Fruit fly (Drosophila melanogaster) whole organism, embryonic: ENCODE results near the gene CG10959.

Experiments used
- CG12155 ChIP-seq: fragments of 200-800 bp; sonication (Bioruptor generic); optimal IDR thresholded peaks from 3 replicates; lab custom pipeline; 2016; ENCODE audit warnings: missing biosample characterization, missing genetic modification characterization
- CG12236 ChIP-seq: fragments of 200-800 bp; sonication (Bioruptor generic); optimal IDR thresholded peaks from 2 replicates; lab custom pipeline; 2016; ENCODE audit warnings: missing biosample characterization, missing genetic modification characterization
- CG14441 ChIP-seq: fragments of 200-800 bp; sonication (Bioruptor generic); IDR thresholded peaks from 2 replicates; pipeline ENCODE4 v1.3.6; 2022; ENCODE audit warnings: missing biosample characterization, missing genetic modification characterization
- CG14860 ChIP-seq: fragments of 200-800 bp; sonication (Bioruptor generic); IDR thresholded peaks from 3 replicates; pipeline ENCODE4 v1.3.6; 2022; ENCODE audit warnings: missing biosample characterization, missing genetic modification characterization; ENCODE audit not compliant: partially characterized antibody
- CG17802 ChIP-seq: fragments of 200-800 bp; sonication (Bioruptor generic); optimal IDR thresholded peaks from 2 replicates; lab custom pipeline; 2018; ENCODE audit warnings: missing biosample characterization, mild to moderate bottlenecking, missing genetic modification characterization, moderate library complexity
- CG18262 ChIP-seq: fragments of 200-800 bp; optimal IDR thresholded peaks from 3 replicates; lab custom pipeline; 2019; ENCODE audit warnings: missing biosample characterization, mild to moderate bottlenecking, missing genetic modification characterization, moderate library complexity
- CG2129 ChIP-seq: fragments of 200-800 bp; sonication (Bioruptor generic); IDR thresholded peaks from 2 replicates; pipeline ENCODE4 v1.3.6; 2022; ENCODE audit warnings: missing biosample characterization, missing genetic modification characterization; ENCODE audit not compliant: partially characterized antibody
- CG2678 ChIP-seq: fragments of 200-800 bp; sonication (Bioruptor generic); optimal IDR thresholded peaks from 3 replicates; lab custom pipeline; 2019; ENCODE audit warnings: missing biosample characterization, mild to moderate bottlenecking, missing genetic modification characterization, moderate library complexity
- CG2712 ChIP-seq: fragments of 200-800 bp; optimal IDR thresholded peaks from 3 replicates; lab custom pipeline; 2019; ENCODE audit warnings: missing biosample characterization, mild to moderate bottlenecking, missing genetic modification characterization, moderate library complexity
- CG32772 ChIP-seq: fragments of 200-800 bp; sonication (Bioruptor generic); IDR thresholded peaks from 2 replicates; pipeline ENCODE4 v1.3.6; 2022; ENCODE audit warnings: missing biosample characterization, missing genetic modification characterization
- CG34376 ChIP-seq: fragments of 200-800 bp; sonication (Bioruptor generic); optimal IDR thresholded peaks from 2 replicates; lab custom pipeline; 2018; ENCODE audit warnings: missing biosample characterization, mild to moderate bottlenecking, missing genetic modification characterization
- CG7556 ChIP-seq: fragments of 200-800 bp; sonication (Bioruptor generic); optimal IDR thresholded peaks from 2 replicates; lab custom pipeline; 2017; ENCODE audit warnings: missing biosample characterization, mild to moderate bottlenecking, missing genetic modification characterization
- CG8924 ChIP-seq: fragments of 200-800 bp; optimal IDR thresholded peaks from 3 replicates; lab custom pipeline; 2019; ENCODE audit warnings: missing biosample characterization, mild to moderate bottlenecking, missing genetic modification characterization, moderate library complexity
- CG9727 ChIP-seq: fragments of 200-800 bp; sonication (Bioruptor generic); optimal IDR thresholded peaks from 3 replicates; lab custom pipeline; 2017; ENCODE audit warnings: missing biosample characterization, mild to moderate bottlenecking, missing genetic modification characterization
- Dp ChIP-seq: fragments of 200-800 bp; sonication (Bioruptor generic); optimal IDR thresholded peaks from 2 replicates; lab custom pipeline; 2018; ENCODE audit warnings: missing biosample characterization, mild to moderate bottlenecking, missing genetic modification characterization, moderate library complexity
- E2f1 ChIP-seq: fragments of 200-800 bp; sonication (Bioruptor generic); IDR thresholded peaks from 2 replicates; pipeline ENCODE4 v1.3.6; 2022; ENCODE audit warnings: missing biosample characterization, missing genetic modification characterization
- Eip74EF ChIP-seq, 2 experiments: fragments of 200-800 bp in 1 of 2; fragments of >200 bp in 1 of 2; sonication (Bioruptor generic) in 1 of 2; optimal IDR thresholded peaks; 2 replicates each; lab custom pipeline; 2017 to 2019; ENCODE audit warnings: missing biosample characterization in 2 of 2, missing genetic modification characterization in 2 of 2, mild to moderate bottlenecking in 1 of 2, moderate library complexity in 1 of 2
- GATAe ChIP-seq: fragments of 200-800 bp; sonication (Bioruptor generic); conservative IDR thresholded peaks from 2 replicates; pipeline ENCODE4 v1.3.6; 2022; ENCODE audit warnings: missing biosample characterization, missing genetic modification characterization
- Gug ChIP-seq: fragments of 200-800 bp; sonication (Bioruptor generic); IDR thresholded peaks from 4 replicates; pipeline ENCODE4 v1.3.6; 2022; ENCODE audit warnings: missing biosample characterization, missing genetic modification characterization
- H2.0 ChIP-seq: fragments of 200-800 bp; sonication (Bioruptor generic); IDR thresholded peaks from 2 replicates; pipeline ENCODE4 v1.3.6; 2022; ENCODE audit warnings: missing biosample characterization, missing genetic modification characterization
- MBD-R2 ChIP-seq: fragments of 200-800 bp; sonication (Bioruptor generic); IDR thresholded peaks from 2 replicates; pipeline ENCODE4 v1.3.6; 2022; ENCODE audit warnings: missing biosample characterization, missing genetic modification characterization
- NK7.1 ChIP-seq: fragments of 200-800 bp; sonication (Bioruptor generic); optimal IDR thresholded peaks from 3 replicates; lab custom pipeline; 2016; ENCODE audit warnings: missing biosample characterization, missing genetic modification characterization
- Sox100B ChIP-seq: fragments of 200-800 bp; sonication (Bioruptor generic); optimal IDR thresholded peaks from 3 replicates; lab custom pipeline; 2018; ENCODE audit warnings: missing biosample characterization, mild to moderate bottlenecking, missing genetic modification characterization
- abd-A ChIP-seq: fragments of 200-800 bp; sonication (Bioruptor generic); optimal IDR thresholded peaks from 3 replicates; lab custom pipeline; 2019; ENCODE audit warnings: missing biosample characterization, mild to moderate bottlenecking, missing genetic modification characterization, moderate library complexity
- ash1 ChIP-seq: fragments of 200-800 bp; sonication (Bioruptor generic); optimal IDR thresholded peaks from 2 replicates; lab custom pipeline; 2018; ENCODE audit warnings: missing biosample characterization, mild to moderate bottlenecking, missing genetic modification characterization
- bigmax ChIP-seq: fragments of 200-800 bp; sonication (Bioruptor generic); optimal IDR thresholded peaks from 2 replicates; lab custom pipeline; 2018; ENCODE audit warnings: missing biosample characterization, mild to moderate bottlenecking, missing genetic modification characterization
- cato ChIP-seq: fragments of 200-800 bp; sonication (Bioruptor generic); optimal IDR thresholded peaks from 2 replicates; lab custom pipeline; 2016; ENCODE audit warnings: missing biosample characterization, missing genetic modification characterization, borderline replicate concordance
- caup ChIP-seq: fragments of 200-800 bp; sonication (Bioruptor generic); optimal IDR thresholded peaks from 3 replicates; lab custom pipeline; 2017; ENCODE audit warnings: missing biosample characterization, mild to moderate bottlenecking, missing genetic modification characterization, moderate library complexity; ENCODE audit not compliant: severe bottlenecking
- chinmo ChIP-seq: fragments of 200-800 bp; sonication (Bioruptor generic); IDR thresholded peaks from 4 replicates; pipeline ENCODE4 v1.3.6; 2022; ENCODE audit warnings: missing biosample characterization, missing genetic modification characterization; ENCODE audit not compliant: partially characterized antibody
- chm ChIP-seq: fragments of 200-800 bp; sonication (Bioruptor generic); IDR thresholded peaks from 2 replicates; pipeline ENCODE4 v1.3.6; 2022; ENCODE audit warnings: missing biosample characterization, missing genetic modification characterization
- ci ChIP-seq: fragments of 200-800 bp; sonication (Bioruptor generic); IDR thresholded peaks from 3 replicates; pipeline ENCODE4 v1.3.6; 2022; ENCODE audit warnings: missing biosample characterization, missing genetic modification characterization
- exex ChIP-seq: fragments of 200-800 bp; sonication (Bioruptor generic); optimal IDR thresholded peaks from 4 replicates; lab custom pipeline; 2018; ENCODE audit warnings: missing biosample characterization, mild to moderate bottlenecking, missing genetic modification characterization, moderate library complexity
- ind ChIP-seq: fragments of 200-800 bp; sonication (Bioruptor generic); optimal IDR thresholded peaks from 3 replicates; lab custom pipeline; 2016; ENCODE audit warnings: missing biosample characterization, missing genetic modification characterization
- inv ChIP-seq: fragments of 200-800 bp; sonication (Bioruptor generic); IDR thresholded peaks from 2 replicates; pipeline ENCODE4 v1.3.6; 2022; ENCODE audit warnings: missing biosample characterization, missing genetic modification characterization; ENCODE audit not compliant: partially characterized antibody
- kah ChIP-seq: fragments of 200-800 bp; sonication (Bioruptor generic); optimal IDR thresholded peaks from 2 replicates; lab custom pipeline; 2018; ENCODE audit warnings: missing biosample characterization, mild to moderate bottlenecking, missing genetic modification characterization
- kay ChIP-seq: fragments of 200-800 bp; sonication (Bioruptor generic); optimal IDR thresholded peaks from 2 replicates; lab custom pipeline; 2016; ENCODE audit warnings: missing biosample characterization, missing genetic modification characterization
- nau ChIP-seq: fragments of 200-800 bp; sonication (Bioruptor generic); optimal IDR thresholded peaks from 3 replicates; lab custom pipeline; 2017; ENCODE audit warnings: missing biosample characterization, mild to moderate bottlenecking, missing genetic modification characterization, missing genetic modification reagents
- prd ChIP-seq, 3 experiments: fragments of >200 bp in 2 of 3; fragments of 200-800 bp in 1 of 3; sonication (Bioruptor generic) in 1 of 3; optimal IDR thresholded peaks in 2 of 3; IDR thresholded peaks in 1 of 3; 2 replicates in 2 of 3; 3 replicates in 1 of 3; pipeline versions ENCODE4 v1.3.6 to Lab custom; 2017 to 2022; ENCODE audit warnings: missing biosample characterization in 1 of 3, missing genetic modification characterization in 1 of 3
- pum ChIP-seq: fragments of 200-800 bp; sonication (Bioruptor generic); optimal IDR thresholded peaks from 2 replicates; lab custom pipeline; 2016; ENCODE audit warnings: missing biosample characterization, missing genetic modification characterization
- rib ChIP-seq: fragments of 200-800 bp; sonication (Bioruptor generic); IDR thresholded peaks from 2 replicates; pipeline ENCODE4 v1.3.6; 2022; ENCODE audit warnings: missing biosample characterization, missing genetic modification characterization
- sisA ChIP-seq: fragments of 200-800 bp; sonication (Bioruptor generic); IDR thresholded peaks from 2 replicates; pipeline ENCODE4 v1.3.6; 2022; ENCODE audit warnings: missing biosample characterization, missing genetic modification characterization
- tna ChIP-seq: fragments of 200-800 bp; sonication (Bioruptor generic); IDR thresholded peaks from 2 replicates; pipeline ENCODE4 v1.3.6; 2022; ENCODE audit warnings: missing biosample characterization, missing genetic modification characterization; ENCODE audit not compliant: partially characterized antibody
- tx ChIP-seq: fragments of 200-800 bp; sonication (Bioruptor generic); optimal IDR thresholded peaks from 2 replicates; lab custom pipeline; 2016; ENCODE audit warnings: missing biosample characterization, missing genetic modification characterization
- unc-4 ChIP-seq: fragments of 200-800 bp; sonication (Bioruptor generic); IDR thresholded peaks from 2 replicates; pipeline ENCODE4 v1.3.6; 2022; ENCODE audit warnings: missing biosample characterization, missing genetic modification characterization; ENCODE audit not compliant: partially characterized antibody
- wek ChIP-seq: fragments of 200-800 bp; sonication (Bioruptor generic); optimal IDR thresholded peaks from 3 replicates; lab custom pipeline; 2018; ENCODE audit warnings: missing biosample characterization, mild to moderate bottlenecking, missing genetic modification characterization, moderate library complexity
- zf30C ChIP-seq: fragments of 200-800 bp; sonication (Bioruptor generic); optimal IDR thresholded peaks from 3 replicates; lab custom pipeline; 2018; ENCODE audit warnings: missing biosample characterization, mild to moderate bottlenecking, missing genetic modification characterization
- zfh1 ChIP-seq: fragments of 200-800 bp; sonication (Bioruptor generic); IDR thresholded peaks from 3 replicates; pipeline ENCODE4 v1.3.6; 2022; ENCODE audit warnings: missing biosample characterization, missing genetic modification characterization
- zfh2 ChIP-seq: fragments of 200-800 bp; sonication (Bioruptor generic); optimal IDR thresholded peaks from 2 replicates; lab custom pipeline; 2016; ENCODE audit warnings: missing biosample characterization, missing genetic modification characterization

CG10959 gene

DNA sequence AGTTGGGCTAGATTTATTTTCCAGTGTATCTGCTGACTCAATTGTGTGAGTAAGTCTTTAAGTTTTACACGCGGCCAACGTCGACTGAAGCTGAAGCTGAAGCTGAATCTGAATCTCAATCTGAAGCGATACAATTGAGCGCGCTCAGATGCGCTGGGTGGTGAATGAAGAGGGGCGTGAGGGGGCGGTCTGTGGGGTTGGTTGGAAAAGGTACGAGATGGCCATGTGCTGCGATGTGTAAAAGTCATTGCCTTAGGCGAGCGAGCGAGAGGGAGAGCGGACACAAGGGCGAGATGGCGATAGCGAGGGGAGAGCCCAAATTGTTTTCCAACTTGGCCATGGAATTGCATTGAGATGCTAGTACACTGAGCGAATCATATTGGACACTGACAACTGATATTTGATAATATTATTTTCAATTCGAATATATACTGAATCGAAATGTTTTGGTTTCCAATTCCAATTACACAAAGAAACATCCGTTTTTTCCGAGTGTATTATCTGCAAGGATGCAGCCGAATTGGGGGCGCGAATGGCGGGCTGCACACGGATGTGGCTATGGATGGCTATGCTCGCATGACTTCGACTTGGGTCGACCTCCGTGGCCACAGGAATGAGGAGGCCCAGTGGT, 48.1 kb downstream of the CG10959 start (continued):
- no peak for TF ChIP-seq Eip74EF (GFP tag; optimal IDR thresholded peaks at IDR 0.05; lab: Kevin White, UChicago)
- no peak for TF ChIP-seq CG12236 (GFP tag; lab: Kevin White, UChicago)
- TF ChIP-seq tx (GFP tag; lab: Kevin White, UChicago): no peak
- no peak for TF ChIP-seq wek (GFP tag; lab: Kevin White, UChicago)
- TF ChIP-seq ci: peak; percentile 77
- no peak for TF ChIP-seq zfh2 (GFP tag; lab: Kevin White, UChicago)
- TF ChIP-seq exex (tag; lab: Kevin White, UChicago): no peak
- TF ChIP-seq prd (optimal IDR thresholded peaks at IDR 0.05; lab: Kevin White, UChicago): no peak
- peak; percentile 65; the same call in 1 of the 3 replicates for TF ChIP-seq prd (GFP tag; IDR thresholded peaks at IDR 0.05; lab: Robert Waterston, UW)
- peak; percentile 79; the same call in 1 of the 2 replicates for TF ChIP-seq chm (GFP tag; lab: Robert Waterston, UW)
- no peak for TF ChIP-seq unc-4 (GFP tag; lab: Robert Waterston, UW)
- peak; percentile 24 for TF ChIP-seq kah (GFP tag; lab: Kevin White, UChicago)
- TF ChIP-seq MBD-R2 (GFP tag; lab: Robert Waterston, UW): no peak
- TF ChIP-seq CG14860: no peak
- no peak for TF ChIP-seq caup (GFP tag; lab: Kevin White, UChicago)
- no peak for TF ChIP-seq NK7.1 (GFP tag; lab: Kevin White, UChicago)
- TF ChIP-seq E2f1 (GFP tag; lab: Robert Waterston, UW): peak; percentile 62
- TF ChIP-seq ind: peak; percentile 51
- TF ChIP-seq ash1 (GFP tag; lab: Kevin White, UChicago): no peak
- peak; percentile 58; the same call in 1 of the 3 replicates for TF ChIP-seq zfh1 (GFP tag; lab: Robert Waterston, UW)
- no peak for TF ChIP-seq kay
- peak; percentile 3 for TF ChIP-seq CG17802
- peak; percentile 11 for TF ChIP-seq nau (GFP tag; lab: Kevin White, UChicago)
- TF ChIP-seq GATAe (GFP tag; lab: Robert Waterston, UW): no peak
- TF ChIP-seq Sox100B (GFP tag; lab: Kevin White, UChicago): peak; percentile 40
- TF ChIP-seq zf30C (GFP tag; lab: Kevin White, UChicago): no peak
- no peak for TF ChIP-seq inv
- no peak for TF ChIP-seq CG8924 (tag; lab: Kevin White, UChicago)
- TF ChIP-seq CG2678 (tag; lab: Kevin White, UChicago): peak; percentile 34
- TF ChIP-seq chinmo (GFP tag; lab: Robert Waterston, UW): peak; percentile 95
- no peak for TF ChIP-seq rib (GFP tag; lab: Robert Waterston, UW)
- no peak for TF ChIP-seq cato (GFP tag; lab: Kevin White, UChicago)
- TF ChIP-seq CG18262 (tag; lab: Kevin White, UChicago): peak; percentile 25
- no peak for TF ChIP-seq CG7556 (GFP tag; lab: Kevin White, UChicago)
- no peak for TF ChIP-seq CG9727 (GFP tag; lab: Kevin White, UChicago)
- TF ChIP-seq pum (GFP tag; lab: Kevin White, UChicago): no peak
- TF ChIP-seq sisA (GFP tag; lab: Robert Waterston, UW): peak; percentile 68
- TF ChIP-seq H2.0 (GFP tag; lab: Robert Waterston, UW): peak; percentile 58
- no peak for TF ChIP-seq CG34376 (GFP tag; lab: Kevin White, UChicago)
- no peak for TF ChIP-seq tna (GFP tag; lab: Robert Waterston, UW)
- peak; percentile 51 for TF ChIP-seq CG2712
- TF ChIP-seq Dp: no peak
- TF ChIP-seq CG2129 (GFP tag; lab: Robert Waterston, UW): no peak
- TF ChIP-seq CG32772: peak; percentile 54; the same call in 1 of the 2 replicates
- TF ChIP-seq bigmax: no peak
- no peak for TF ChIP-seq abd-A
- TF ChIP-seq CG12155: no peak
- TF ChIP-seq Gug (GFP tag; lab: Robert Waterston, UW): peak; percentile 26; the same call in 1 of the 4 replicates
- TF ChIP-seq CG14441: peak; percentile 41; the same call in 1 of the 2 replicates
